Worm (Caenorhabditis elegans) whole organism, mixed stage, embryonic: ENCODE measurements around the gene Y116A8C.10.
A peak's percentile ranks its signal among the peaks of the same experiment; 100 is the strongest.

ENCODE experiments used
- M03D4.4 ChIP-seq: sonication (generic microtip); optimal IDR thresholded peaks from 2 replicates; lab custom pipeline; 2017; ENCODE audit warnings: mild to moderate bottlenecking, missing genetic modification characterization, missing compliant biosample characterization
- bed-3 ChIP-seq: fragments of 200-800 bp; sonication (Bioruptor generic); optimal IDR thresholded peaks from 3 replicates; lab custom pipeline; 2018; ENCODE audit warnings: mild to moderate bottlenecking, missing genetic modification characterization, moderate library complexity, missing compliant biosample characterization
- ceh-39 ChIP-seq: fragments of 150-350 bp; optimal IDR thresholded peaks from 2 replicates; lab custom pipeline; 2014; ENCODE audit warnings: missing biosample characterization, missing genetic modification characterization
- ceh-43 ChIP-seq: fragments of 200-800 bp; sonication (Bioruptor generic); optimal IDR thresholded peaks from 2 replicates; lab custom pipeline; 2018; ENCODE audit warnings: mild to moderate bottlenecking, missing genetic modification characterization, moderate library complexity, missing compliant biosample characterization
- ceh-83 ChIP-seq: fragments of 200-800 bp; sonication (Bioruptor generic); optimal IDR thresholded peaks from 2 replicates; lab custom pipeline; 2018; ENCODE audit warnings: mild to moderate bottlenecking, missing genetic modification characterization, missing compliant biosample characterization
- ces-1 ChIP-seq: fragments of 150-350 bp; optimal IDR thresholded peaks from 2 replicates; lab custom pipeline; 2014; ENCODE audit warnings: missing biosample characterization, missing genetic modification reagents, missing genetic modification characterization
- cnd-1 ChIP-seq: fragments of 200-800 bp; sonication (Bioruptor generic); optimal IDR thresholded peaks from 2 replicates; lab custom pipeline; 2018; ENCODE audit warnings: mild to moderate bottlenecking, missing genetic modification characterization, missing compliant biosample characterization
- drap-1 ChIP-seq: fragments of 200-800 bp; sonication (Bioruptor generic); optimal IDR thresholded peaks from 3 replicates; lab custom pipeline; 2018; ENCODE audit warnings: mild to moderate bottlenecking, missing genetic modification characterization, missing compliant biosample characterization
- elt-1 ChIP-seq: sonication (generic microtip); optimal IDR thresholded peaks from 2 replicates; lab custom pipeline; 2017; ENCODE audit warnings: missing genetic modification characterization, mild to moderate bottlenecking, missing compliant biosample characterization, antibody characterized with exemption, moderate library complexity, borderline replicate concordance; ENCODE audit not compliant: insufficient read depth
- elt-3 ChIP-seq: fragments of 150-350 bp; optimal IDR thresholded peaks from 2 replicates; lab custom pipeline; 2014; ENCODE audit warnings: missing biosample characterization, missing genetic modification characterization
- flh-1 ChIP-seq: fragments of 200-800 bp; sonication (Bioruptor generic); optimal IDR thresholded peaks from 2 replicates; lab custom pipeline; 2018; ENCODE audit warnings: mild to moderate bottlenecking, missing genetic modification characterization, moderate library complexity, missing compliant biosample characterization
- ham-2 ChIP-seq: fragments of 200-800 bp; sonication (Bioruptor generic); optimal IDR thresholded peaks from 2 replicates; lab custom pipeline; 2018; ENCODE audit warnings: mild to moderate bottlenecking, missing genetic modification characterization, missing compliant biosample characterization
- hlh-1 ChIP-seq: fragments of 150-350 bp; optimal IDR thresholded peaks from 2 replicates; lab custom pipeline; 2014; ENCODE audit warnings: missing biosample characterization, missing genetic modification reagents, missing genetic modification characterization
- lin-13 ChIP-seq: fragments of 150-350 bp; optimal IDR thresholded peaks from 2 replicates; lab custom pipeline; 2014; ENCODE audit warnings: missing biosample characterization, missing genetic modification characterization
- lin-32 ChIP-seq: fragments of 200-800 bp; sonication (Bioruptor generic); optimal IDR thresholded peaks from 2 replicates; lab custom pipeline; 2018; ENCODE audit warnings: mild to moderate bottlenecking, missing genetic modification characterization, missing compliant biosample characterization
- lsy-2 ChIP-seq: fragments of 150-350 bp; optimal IDR thresholded peaks from 2 replicates; lab custom pipeline; 2014; ENCODE audit warnings: missing biosample characterization, missing genetic modification characterization
- mab-5 ChIP-seq: fragments of 150-350 bp; optimal IDR thresholded peaks from 2 replicates; lab custom pipeline; 2014; ENCODE audit warnings: missing biosample characterization, missing genetic modification characterization
- mep-1 ChIP-seq: fragments of 150-350 bp; optimal IDR thresholded peaks from 2 replicates; lab custom pipeline; 2017; ENCODE audit warnings: missing biosample characterization, missing genetic modification reagents, missing genetic modification characterization, inconsistent platforms
- mls-2 ChIP-seq: sonication (generic microtip); optimal IDR thresholded peaks from 2 replicates; lab custom pipeline; 2016; ENCODE audit warnings: mild to moderate bottlenecking, missing genetic modification characterization, moderate library complexity, missing compliant biosample characterization
- nhr-12 ChIP-seq: fragments of 150-350 bp; optimal IDR thresholded peaks from 2 replicates; lab custom pipeline; 2014; ENCODE audit warnings: missing biosample characterization, missing genetic modification characterization
- nhr-237 ChIP-seq: fragments of 150-350 bp; optimal IDR thresholded peaks from 2 replicates; lab custom pipeline; 2014; ENCODE audit warnings: missing biosample characterization, missing genetic modification characterization
- nhr-28 ChIP-seq: fragments of 150-350 bp; optimal IDR thresholded peaks from 2 replicates; lab custom pipeline; 2014; ENCODE audit warnings: missing biosample characterization, missing genetic modification characterization
- nhr-76 ChIP-seq: sonication (generic microtip); optimal IDR thresholded peaks from 2 replicates; lab custom pipeline; 2017; ENCODE audit warnings: missing biosample characterization, missing genetic modification characterization
- sem-2 ChIP-seq: fragments of 200-800 bp; sonication (Bioruptor generic); optimal IDR thresholded peaks from 2 replicates; lab custom pipeline; 2018; ENCODE audit warnings: mild to moderate bottlenecking, missing genetic modification characterization, missing compliant biosample characterization
- snpc-4 ChIP-seq: fragments of 150-350 bp; optimal IDR thresholded peaks from 2 replicates; lab custom pipeline; 2014; ENCODE audit warnings: missing biosample characterization, missing genetic modification characterization
- sptf-1 ChIP-seq: sonication (generic microtip); optimal IDR thresholded peaks from 2 replicates; lab custom pipeline; 2017; ENCODE audit warnings: mild to moderate bottlenecking, missing genetic modification characterization, moderate library complexity, missing compliant biosample characterization
- tbx-8 ChIP-seq: fragments of 200-800 bp; sonication (Bioruptor generic); optimal IDR thresholded peaks from 2 replicates; lab custom pipeline; 2018; ENCODE audit warnings: mild to moderate bottlenecking, missing genetic modification characterization, moderate library complexity, missing compliant biosample characterization
- unc-120 ChIP-seq: sonication (generic microtip); optimal IDR thresholded peaks from 2 replicates; lab custom pipeline; 2017; ENCODE audit warnings: missing genetic modification characterization, missing compliant biosample characterization; ENCODE audit not compliant: poor library complexity, severe bottlenecking
- unc-39 ChIP-seq: fragments of 150-350 bp; optimal IDR thresholded peaks from 2 replicates; lab custom pipeline; 2014; ENCODE audit warnings: missing biosample characterization, missing genetic modification characterization
- unc-62 ChIP-seq: fragments of 150-350 bp; optimal IDR thresholded peaks from 2 replicates; lab custom pipeline; 2014; ENCODE audit warnings: missing biosample characterization, missing genetic modification reagents, missing genetic modification characterization
- zip-8 ChIP-seq: fragments of 150-350 bp; optimal IDR thresholded peaks from 2 replicates; lab custom pipeline; 2014; ENCODE audit warnings: missing biosample characterization, missing genetic modification characterization
- ztf-11 ChIP-seq: fragments of 150-350 bp; optimal IDR thresholded peaks from 2 replicates; lab custom pipeline; 2014; ENCODE audit warnings: missing biosample characterization, missing genetic modification characterization

Y116A8C.10 gene

ce11 chrIV:16949767-16950166 lies 10.9 kb upstream of the Y116A8C.10 start, which contains the start of gene rad-54.B:
Gene rad-54.B (plus strand): TSS chrIV:16950067.
- TF ChIP-seq elt-1 (tag; lab: Kevin White, UChicago) (no peak), ceh-39 (tag; lab: Kevin White, UChicago) (no peak), flh-1 (GFP tag; lab: Kevin White, UChicago) (no peak), ceh-83 (GFP tag; lab: Kevin White, UChicago) (no peak), lsy-2 (tag; lab: Kevin White, UChicago) (no peak), mls-2 (tag; lab: Kevin White, UChicago) (no peak), elt-3 (no peak), drap-1 (no peak), mab-5 (tag; lab: Kevin White, UChicago) (no peak), nhr-12 (no peak), sem-2 (GFP tag; lab: Kevin White, UChicago) (no peak), hlh-1 (tag; lab: Kevin White, UChicago) (no peak), lin-13 (tag; lab: Kevin White, UChicago) (no peak)
- TF ChIP-seq, all 35 proteins: peak for 0

ce11 chrIV:16946746-16947145 lies 7.8 kb upstream of the Y116A8C.10 start, which contains the start of the genes Y116A8C.9 and arf-6:
Gene Y116A8C.9 (minus strand): TSS chrIV:16946800.
Gene arf-6 (plus strand): TSS chrIV:16947120.
- TF ChIP-seq lsy-2 (tag; lab: Kevin White, UChicago) (peak; percentile 4), snpc-4 (tag; lab: Kevin White, UChicago) (no peak), bed-3 (GFP tag; lab: Kevin White, UChicago) (peak; percentile 3), zip-8 (tag; lab: Kevin White, UChicago) (no peak), drap-1 (peak; percentile 46), mls-2 (tag; lab: Kevin White, UChicago) (peak; percentile 83), unc-120 (tag; lab: Kevin White, UChicago) (peak; percentile 38), sem-2 (GFP tag; lab: Kevin White, UChicago) (no peak), cnd-1 (tag; lab: Kevin White, UChicago) (peak; percentile 38), ceh-43 (GFP tag; lab: Kevin White, UChicago) (peak; percentile 45), mab-5 (tag; lab: Kevin White, UChicago) (no peak), elt-3 (no peak), sptf-1 (peak; percentile 80), ham-2 (GFP tag; lab: Kevin White, UChicago) (no peak), nhr-12 (no peak), ces-1 (peak; percentile 81), lin-32 (GFP tag; lab: Kevin White, UChicago) (peak; percentile 7), nhr-28 (tag; lab: Kevin White, UChicago) (no peak), ceh-39 (tag; lab: Kevin White, UChicago) (no peak), hlh-1 (tag; lab: Kevin White, UChicago) (peak; percentile 37), tbx-8 (peak; percentile 18), ceh-83 (GFP tag; lab: Kevin White, UChicago) (peak; percentile 56), mep-1 (peak; percentile 13), M03D4.4 (tag; lab: Kevin White, UChicago) (peak; percentile 77), ztf-11 (tag; lab: Kevin White, UChicago) (peak; percentile 31), lin-13 (tag; lab: Kevin White, UChicago) (peak; percentile 53), unc-62 (GFP tag; lab: Kevin White, UChicago) (no peak)
- TF ChIP-seq, all 35 proteins: peak for 17

ce11 chrIV:16936053-16936452 lies 2.8 kb downstream of the Y116A8C.10 start:
- no peak for TF ChIP-seq ham-2 (GFP tag; lab: Kevin White, UChicago)
- TF ChIP-seq flh-1 (GFP tag; lab: Kevin White, UChicago) = no peak
- no peak for TF ChIP-seq nhr-237 (tag; lab: Kevin White, UChicago)
- TF ChIP-seq sptf-1 = no peak
- no peak for TF ChIP-seq unc-62 (GFP tag; lab: Kevin White, UChicago)
- no peak for TF ChIP-seq ceh-39 (tag; lab: Kevin White, UChicago)
- TF ChIP-seq ztf-11 (tag; lab: Kevin White, UChicago) = no peak
- TF ChIP-seq tbx-8 = no peak
- no peak for TF ChIP-seq nhr-12
- TF ChIP-seq M03D4.4 (tag; lab: Kevin White, UChicago) = no peak
- TF ChIP-seq zip-8 (tag; lab: Kevin White, UChicago) = no peak
- TF ChIP-seq nhr-76 = no peak
- no peak for TF ChIP-seq unc-120 (tag; lab: Kevin White, UChicago)
- TF ChIP-seq mab-5 (tag; lab: Kevin White, UChicago) = no peak
- TF ChIP-seq ceh-83 (GFP tag; lab: Kevin White, UChicago) = no peak
- TF ChIP-seq, all 35 proteins: peak for 0

ce11 chrIV:16931077-16931476 lies 7.8 kb downstream of the Y116A8C.10 start, which contains the start of gene Y116A8C.49:
Gene Y116A8C.49 (minus strand): TSS chrIV:16931177.
- TF ChIP-seq cnd-1 (tag; lab: Kevin White, UChicago) (no peak), ham-2 (GFP tag; lab: Kevin White, UChicago) (no peak), lsy-2 (tag; lab: Kevin White, UChicago) (no peak), unc-39 (no peak), lin-32 (GFP tag; lab: Kevin White, UChicago) (no peak), sem-2 (GFP tag; lab: Kevin White, UChicago) (no peak), nhr-76 (no peak)
